Worm (Caenorhabditis elegans) whole organism, L2 larva: ENCODE data around the gene lsm-4.

Experiments used
- R02D3.7 ChIP-seq: fragments of 150-350 bp; optimal IDR thresholded peaks from 2 replicates; lab custom pipeline; 2014; ENCODE audit warnings: missing biosample characterization, missing genetic modification characterization
- ZK546.5 ChIP-seq: sonication (generic microtip); optimal IDR thresholded peaks from 2 replicates; lab custom pipeline; 2017; ENCODE audit warnings: missing biosample characterization, missing genetic modification characterization
- alr-1 ChIP-seq: fragments of 150-350 bp; optimal IDR thresholded peaks from 2 replicates; lab custom pipeline; 2014; ENCODE audit warnings: missing biosample characterization, missing genetic modification characterization
- aly-2 ChIP-seq: fragments of 150-350 bp; optimal IDR thresholded peaks from 2 replicates; lab custom pipeline; 2014; ENCODE audit warnings: missing biosample characterization, missing genetic modification characterization
- blmp-1 ChIP-seq: sonication (generic microtip); optimal IDR thresholded peaks from 2 replicates; lab custom pipeline; 2017; ENCODE audit warnings: missing genetic modification characterization, mild to moderate bottlenecking, missing compliant biosample characterization, antibody characterized with exemption, moderate library complexity; ENCODE audit not compliant: insufficient read depth
- ceh-82 ChIP-seq: fragments of 150-350 bp; optimal IDR thresholded peaks from 2 replicates; lab custom pipeline; 2014; ENCODE audit warnings: missing biosample characterization, missing genetic modification characterization
- crh-2 ChIP-seq: sonication (generic microtip); optimal IDR thresholded peaks from 2 replicates; lab custom pipeline; 2017; ENCODE audit warnings: missing biosample characterization, missing genetic modification characterization
- dmd-4 ChIP-seq: sonication (generic microtip); optimal IDR thresholded peaks from 2 replicates; lab custom pipeline; 2017; ENCODE audit warnings: missing biosample characterization, missing genetic modification characterization
- elt-1 ChIP-seq: fragments of 150-350 bp; optimal IDR thresholded peaks from 2 replicates; lab custom pipeline; 2014; ENCODE audit warnings: missing biosample characterization, missing genetic modification characterization
- fos-1 ChIP-seq: fragments of 150-350 bp; optimal IDR thresholded peaks from 2 replicates; lab custom pipeline; 2014; ENCODE audit warnings: missing biosample characterization, missing genetic modification characterization
- gmeb-1 ChIP-seq: fragments of 150-350 bp; optimal IDR thresholded peaks from 2 replicates; lab custom pipeline; 2014; ENCODE audit warnings: missing biosample characterization, missing genetic modification characterization
- lin-11 ChIP-seq: fragments of 150-350 bp; sonication (generic microtip); optimal IDR thresholded peaks from 2 replicates; lab custom pipeline; 2014; ENCODE audit warnings: missing biosample characterization, missing genetic modification characterization, inconsistent platforms, mixed read lengths
- lin-13 ChIP-seq: fragments of 150-350 bp; optimal IDR thresholded peaks from 2 replicates; lab custom pipeline; 2014; ENCODE audit warnings: missing biosample characterization, missing genetic modification reagents, missing genetic modification characterization
- lin-39 ChIP-seq: fragments of 150-350 bp; optimal IDR thresholded peaks from 2 replicates; lab custom pipeline; 2014; ENCODE audit warnings: missing biosample characterization, missing genetic modification reagents, missing genetic modification characterization
- lsy-2 ChIP-seq, 2 experiments: fragments of 150-350 bp in 1 of 2; sonication (generic microtip) in 1 of 2; optimal IDR thresholded peaks; 2 replicates each; lab custom pipeline; 2014 to 2017; ENCODE audit warnings: missing biosample characterization in 2 of 2, missing genetic modification characterization in 2 of 2
- mab-5 ChIP-seq: fragments of 150-350 bp; optimal IDR thresholded peaks from 2 replicates; lab custom pipeline; 2014; ENCODE audit warnings: missing biosample characterization, missing genetic modification characterization
- mbf-1 ChIP-seq: sonication (generic microtip); optimal IDR thresholded peaks from 2 replicates; lab custom pipeline; 2017; ENCODE audit warnings: missing biosample characterization, missing genetic modification characterization
- mdl-1 ChIP-seq, 2 experiments: fragments of 150-350 bp in 1 of 2; sonication (generic microtip) in 1 of 2; optimal IDR thresholded peaks; 2 replicates each; lab custom pipeline; 2017; ENCODE audit warnings: missing biosample characterization in 2 of 2, missing genetic modification characterization in 2 of 2
- nhr-10 ChIP-seq: sonication (generic microtip); optimal IDR thresholded peaks from 2 replicates; lab custom pipeline; 2017; ENCODE audit warnings: missing biosample characterization, missing genetic modification characterization
- nhr-11 ChIP-seq: fragments of 150-350 bp; optimal IDR thresholded peaks from 2 replicates; lab custom pipeline; 2014; ENCODE audit warnings: missing biosample characterization, missing genetic modification characterization
- nhr-12 ChIP-seq: fragments of 150-350 bp; optimal IDR thresholded peaks from 2 replicates; lab custom pipeline; 2014; ENCODE audit warnings: missing biosample characterization, missing genetic modification characterization
- nhr-129 ChIP-seq: fragments of 150-350 bp; optimal IDR thresholded peaks from 2 replicates; lab custom pipeline; 2014; ENCODE audit warnings: missing biosample characterization, missing genetic modification characterization
- nhr-21 ChIP-seq: fragments of 150-350 bp; optimal IDR thresholded peaks from 2 replicates; lab custom pipeline; 2014; ENCODE audit warnings: missing biosample characterization, missing genetic modification characterization
- nhr-237 ChIP-seq: fragments of 150-350 bp; optimal IDR thresholded peaks from 2 replicates; lab custom pipeline; 2014; ENCODE audit warnings: missing biosample characterization, missing genetic modification characterization
- nhr-25 ChIP-seq: fragments of 150-350 bp; sonication (generic microtip); optimal IDR thresholded peaks from 3 replicates; lab custom pipeline; 2014; ENCODE audit warnings: missing biosample characterization, missing genetic modification characterization
- nhr-77 ChIP-seq: fragments of 150-350 bp; optimal IDR thresholded peaks from 2 replicates; lab custom pipeline; 2014; ENCODE audit warnings: missing biosample characterization, missing genetic modification characterization
- sem-4 ChIP-seq: fragments of 150-350 bp; optimal IDR thresholded peaks from 2 replicates; lab custom pipeline; 2014; ENCODE audit warnings: missing biosample characterization, missing genetic modification reagents, missing genetic modification characterization
- skn-1 ChIP-seq: sonication (generic microtip); optimal IDR thresholded peaks from 2 replicates; lab custom pipeline; 2017; ENCODE audit warnings: missing biosample characterization, missing genetic modification characterization
- sma-3 ChIP-seq: sonication (generic microtip); optimal IDR thresholded peaks from 2 replicates; lab custom pipeline; 2016; ENCODE audit warnings: missing genetic modification reagents, missing genetic modification characterization, missing compliant biosample characterization
- sma-9 ChIP-seq, 2 experiments: fragments of 150-350 bp in 1 of 2; sonication (generic microtip) in 1 of 2; optimal IDR thresholded peaks; 2 replicates each; lab custom pipeline; 2014 to 2016; ENCODE audit warnings: missing genetic modification characterization in 2 of 2, mild to moderate bottlenecking in 1 of 2, missing biosample characterization in 1 of 2, missing compliant biosample characterization in 1 of 2, missing genetic modification reagents in 1 of 2, moderate library complexity in 1 of 2
- snpc-4 ChIP-seq: fragments of 150-350 bp; optimal IDR thresholded peaks from 2 replicates; lab custom pipeline; 2014; ENCODE audit warnings: missing biosample characterization, missing genetic modification characterization
- unc-39 ChIP-seq: fragments of 150-350 bp; optimal IDR thresholded peaks from 2 replicates; lab custom pipeline; 2014; ENCODE audit warnings: missing biosample characterization, missing genetic modification characterization
- unc-55 ChIP-seq: fragments of 150-350 bp; sonication (generic microtip); optimal IDR thresholded peaks from 3 replicates; lab custom pipeline; 2014; ENCODE audit warnings: missing biosample characterization, missing genetic modification reagents, missing genetic modification characterization
- unc-62 ChIP-seq: fragments of 150-350 bp; optimal IDR thresholded peaks from 2 replicates; lab custom pipeline; 2014; ENCODE audit warnings: missing biosample characterization, missing genetic modification reagents, missing genetic modification characterization
- ztf-1 ChIP-seq: fragments of 200-800 bp; sonication (Bioruptor generic); conservative IDR thresholded peaks from 2 replicates; pipeline ENCODE4 v1.3.6; 2022; ENCODE audit warnings: missing genetic modification characterization, missing compliant biosample characterization
- ztf-11 ChIP-seq: sonication (generic microtip); optimal IDR thresholded peaks from 2 replicates; lab custom pipeline; 2017; ENCODE audit warnings: missing biosample characterization, missing genetic modification characterization
- ztf-4 ChIP-seq: fragments of 150-350 bp; optimal IDR thresholded peaks from 2 replicates; lab custom pipeline; 2014; ENCODE audit warnings: missing biosample characterization, missing genetic modification characterization

Gene lsm-4

ce11 chrII:7269783-7270182 lies 16.8 kb upstream of the lsm-4 start:
- TF ChIP-seq sem-4 (no peak), fos-1 (tag; lab: Kevin White, UChicago) (peak; percentile 22), ztf-1 (GFP tag; lab: Robert Waterston, UW) (no peak), dmd-4 (tag; lab: Kevin White, UChicago) (no peak), lin-39 (tag; lab: Kevin White, UChicago) (no peak), aly-2 (tag; lab: Kevin White, UChicago) (no peak)

- TF ChIP-seq fos-1 (tag; lab: Kevin White, UChicago), result peak; percentile 62
- TF ChIP-seq sma-9 (GFP tag; optimal IDR thresholded peaks at IDR 0.05; lab: Kevin White, UChicago), result peak; percentile 79
- TF ChIP-seq sma-9 (tag; optimal IDR thresholded peaks at IDR 0.05; lab: Kevin White, UChicago), result no peak
- no peak for TF ChIP-seq dmd-4 (tag; lab: Kevin White, UChicago)
- TF ChIP-seq lin-39 (tag; lab: Kevin White, UChicago), result no peak
- peak in 1 of 2 experiments; percentile 37 for TF ChIP-seq mdl-1 (tag; optimal IDR thresholded peaks at IDR 0.05; lab: Kevin White, UChicago)
- no peak for TF ChIP-seq nhr-10 (tag; lab: Kevin White, UChicago)
- peak; percentile 12 for TF ChIP-seq sma-3 (GFP tag; lab: Kevin White, UChicago)
- TF ChIP-seq gmeb-1 (tag; lab: Kevin White, UChicago), result peak; percentile 42
- peak; percentile 74 for TF ChIP-seq crh-2 (tag; lab: Kevin White, UChicago)
- peak; percentile 47 for TF ChIP-seq blmp-1 (tag; lab: Kevin White, UChicago)
These were observed 11.7 kb upstream of the lsm-4 start for ce11 chrII:7264675-7265074.

ce11 chrII:7261854-7262253 lies 8.9 kb upstream of the lsm-4 start, which contains the start of gene C30G12.4:
Gene C30G12.4 (plus strand): TSS chrII:7262154.
- TF ChIP-seq unc-55 (no peak), ceh-82 (tag; lab: Kevin White, UChicago) (no peak), unc-62 (no peak), nhr-129 (no peak), dmd-4 (tag; lab: Kevin White, UChicago) (no peak), skn-1 (tag; lab: Kevin White, UChicago) (no peak), snpc-4 (tag; lab: Kevin White, UChicago) (no peak), mab-5 (no peak), nhr-237 (no peak), nhr-10 (tag; lab: Kevin White, UChicago) (no peak), sma-3 (GFP tag; lab: Kevin White, UChicago) (no peak), lin-13 (GFP tag; lab: Kevin White, UChicago) (no peak), nhr-25 (tag; lab: Kevin White, UChicago) (no peak), aly-2 (tag; lab: Kevin White, UChicago) (no peak), blmp-1 (tag; lab: Kevin White, UChicago) (no peak), sem-4 (no peak), nhr-12 (no peak), nhr-21 (tag; lab: Kevin White, UChicago) (no peak)

ce11 chrII:7255614-7256162 lies 2.7 kb upstream of the lsm-4 start, which contains the start of gene F32A5.8:
Gene F32A5.8 (plus strand): TSS chrII:7256112.
- TF ChIP-seq R02D3.7 (no peak), gmeb-1 (tag; lab: Kevin White, UChicago) (peak; percentile 17), nhr-10 (tag; lab: Kevin White, UChicago) (no peak), crh-2 (tag; lab: Kevin White, UChicago) (peak; percentile 7), dmd-4 (tag; lab: Kevin White, UChicago) (no peak), blmp-1 (tag; lab: Kevin White, UChicago) (no peak), ztf-1 (GFP tag; lab: Robert Waterston, UW) (no peak), nhr-237 (no peak), lsy-2 (tag; optimal IDR thresholded peaks at IDR 0.05; lab: Kevin White, UChicago) (peak in 1 of 2 experiments; percentile 8), ztf-4 (tag; lab: Kevin White, UChicago) (no peak), sem-4 (no peak), mab-5 (no peak), mbf-1 (tag; lab: Kevin White, UChicago) (no peak), snpc-4 (tag; lab: Kevin White, UChicago) (no peak), sma-3 (GFP tag; lab: Kevin White, UChicago) (peak; percentile 9), sma-9 (GFP tag; optimal IDR thresholded peaks at IDR 0.05; lab: Kevin White, UChicago) (peak; percentile 21), sma-9 (tag; optimal IDR thresholded peaks at IDR 0.05; lab: Kevin White, UChicago) (no peak), nhr-25 (tag; lab: Kevin White, UChicago) (peak; percentile 32), lin-11 (tag; lab: Kevin White, UChicago) (no peak), lin-13 (GFP tag; lab: Kevin White, UChicago) (no peak), ZK546.5 (tag; lab: Kevin White, UChicago) (no peak), nhr-77 (tag; lab: Kevin White, UChicago) (no peak), unc-62 (no peak), nhr-11 (no peak), ztf-11 (tag; lab: Kevin White, UChicago) (no peak), elt-1 (tag; lab: Kevin White, UChicago) (no peak), unc-39 (tag; lab: Kevin White, UChicago) (no peak), alr-1 (tag; lab: Kevin White, UChicago) (no peak), fos-1 (tag; lab: Kevin White, UChicago) (peak; percentile 94)
